Fruit fly (Drosophila melanogaster) whole organism, embryonic: ENCODE results near the gene CG9107.
A peak's percentile ranks its signal among the peaks of the same experiment; 100 is the strongest.

Source experiments
- Abd-B ChIP-seq: fragments of 200-800 bp; sonication (Bioruptor generic); optimal IDR thresholded peaks from 2 replicates; lab custom pipeline; 2018; ENCODE audit warnings: missing biosample characterization, mild to moderate bottlenecking, missing genetic modification characterization, moderate library complexity
- Bdp1 ChIP-seq: fragments of 200-800 bp; sonication (Bioruptor generic); optimal IDR thresholded peaks from 3 replicates; lab custom pipeline; 2016; ENCODE audit warnings: missing biosample characterization, missing genetic modification characterization
- Blimp-1 ChIP-seq: fragments of 200-800 bp; sonication (Bioruptor generic); optimal IDR thresholded peaks from 3 replicates; lab custom pipeline; 2018; ENCODE audit warnings: missing biosample characterization, missing genetic modification characterization, mild to moderate bottlenecking, moderate library complexity, missing genetic modification reagents
- CG10366 ChIP-seq: fragments of 200-800 bp; sonication (Bioruptor generic); IDR thresholded peaks from 2 replicates; pipeline ENCODE4 v1.3.6; 2022; ENCODE audit warnings: missing biosample characterization, missing genetic modification characterization
- CG11695 ChIP-seq: fragments of 200-800 bp; sonication (Bioruptor generic); IDR thresholded peaks from 3 replicates; pipeline ENCODE4 v1.3.6; 2022; ENCODE audit warnings: missing biosample characterization, missing genetic modification characterization
- CG14860 ChIP-seq: fragments of 200-800 bp; sonication (Bioruptor generic); IDR thresholded peaks from 3 replicates; pipeline ENCODE4 v1.3.6; 2022; ENCODE audit warnings: missing biosample characterization, missing genetic modification characterization; ENCODE audit not compliant: partially characterized antibody
- CG15479 ChIP-seq: fragments of 200-800 bp; sonication (Bioruptor generic); optimal IDR thresholded peaks from 3 replicates; lab custom pipeline; 2019; ENCODE audit warnings: missing biosample characterization, mild to moderate bottlenecking, missing genetic modification characterization, moderate library complexity
- CG17186 ChIP-seq: fragments of 200-800 bp; sonication (Bioruptor generic); optimal IDR thresholded peaks from 3 replicates; lab custom pipeline; 2017; ENCODE audit warnings: missing biosample characterization, missing genetic modification reagents, missing genetic modification characterization
- CG17359 ChIP-seq: fragments of 200-800 bp; sonication (Bioruptor generic); optimal IDR thresholded peaks from 3 replicates; lab custom pipeline; 2018; ENCODE audit warnings: missing biosample characterization, mild to moderate bottlenecking, missing genetic modification characterization, moderate library complexity
- CG17802 ChIP-seq: fragments of 200-800 bp; sonication (Bioruptor generic); optimal IDR thresholded peaks from 2 replicates; lab custom pipeline; 2018; ENCODE audit warnings: missing biosample characterization, mild to moderate bottlenecking, missing genetic modification characterization, moderate library complexity
- CG18011 ChIP-seq: fragments of 200-800 bp; sonication (Bioruptor generic); optimal IDR thresholded peaks from 2 replicates; lab custom pipeline; 2017; ENCODE audit warnings: missing biosample characterization, missing genetic modification characterization, mild to moderate bottlenecking, moderate library complexity, missing genotype
- CG18262 ChIP-seq: fragments of 200-800 bp; optimal IDR thresholded peaks from 3 replicates; lab custom pipeline; 2019; ENCODE audit warnings: missing biosample characterization, mild to moderate bottlenecking, missing genetic modification characterization, moderate library complexity
- CG2202 ChIP-seq: fragments of 200-800 bp; sonication (Bioruptor generic); optimal IDR thresholded peaks from 2 replicates; lab custom pipeline; 2018; ENCODE audit warnings: missing biosample characterization, mild to moderate bottlenecking, missing genetic modification characterization
- CG30431 ChIP-seq: fragments of 200-800 bp; sonication (Bioruptor generic); optimal IDR thresholded peaks from 2 replicates; lab custom pipeline; 2017; ENCODE audit warnings: missing biosample characterization, missing genetic modification characterization
- CG32767 ChIP-seq: fragments of 200-800 bp; sonication (Bioruptor generic); IDR thresholded peaks from 2 replicates; pipeline ENCODE4 v1.3.6; 2022; ENCODE audit warnings: missing biosample characterization, missing genetic modification characterization
- CG4617 ChIP-seq: fragments of 200-800 bp; sonication (Bioruptor generic); optimal IDR thresholded peaks from 3 replicates; lab custom pipeline; 2016; ENCODE audit warnings: missing biosample characterization, missing genetic modification characterization, borderline replicate concordance
- CG4820 ChIP-seq: fragments of 200-800 bp; sonication (Bioruptor generic); optimal IDR thresholded peaks from 3 replicates; lab custom pipeline; 2016; ENCODE audit warnings: missing biosample characterization, missing genetic modification characterization
- CG5245 ChIP-seq: fragments of 200-800 bp; sonication (Bioruptor generic); optimal IDR thresholded peaks from 3 replicates; lab custom pipeline; 2016; ENCODE audit warnings: missing biosample characterization, missing genetic modification characterization
- CG6272 ChIP-seq: fragments of 200-800 bp; sonication (Bioruptor generic); IDR thresholded peaks from 2 replicates; pipeline ENCODE4 v1.3.6; 2022; ENCODE audit warnings: missing biosample characterization, missing genetic modification characterization
- CG6683 ChIP-seq: fragments of 200-800 bp; sonication (Bioruptor generic); optimal IDR thresholded peaks from 2 replicates; lab custom pipeline; 2017; ENCODE audit warnings: missing biosample characterization, mild to moderate bottlenecking, missing genetic modification characterization, missing genetic modification reagents
- CG6765 ChIP-seq: fragments of 200-800 bp; sonication (Bioruptor generic); optimal IDR thresholded peaks from 3 replicates; lab custom pipeline; 2017; ENCODE audit warnings: missing biosample characterization, mild to moderate bottlenecking, missing genetic modification characterization
- CG7271 ChIP-seq: fragments of 200-800 bp; sonication (Bioruptor generic); optimal IDR thresholded peaks from 2 replicates; lab custom pipeline; 2018; ENCODE audit warnings: missing biosample characterization, mild to moderate bottlenecking, missing genetic modification characterization, moderate library complexity
- CG7786 ChIP-seq: fragments of 200-800 bp; sonication (Bioruptor generic); optimal IDR thresholded peaks from 2 replicates; lab custom pipeline; 2016; ENCODE audit warnings: missing biosample characterization, missing genetic modification characterization
- CG9932 ChIP-seq: fragments of 200-800 bp; sonication (Bioruptor generic); IDR thresholded peaks from 2 replicates; pipeline ENCODE4 v1.3.6; 2022; ENCODE audit warnings: missing biosample characterization, missing genetic modification characterization
- E2f1 ChIP-seq: fragments of 200-800 bp; sonication (Bioruptor generic); IDR thresholded peaks from 2 replicates; pipeline ENCODE4 v1.3.6; 2022; ENCODE audit warnings: missing biosample characterization, missing genetic modification characterization
- E2f2 ChIP-seq: fragments of 200-800 bp; sonication (Bioruptor generic); IDR thresholded peaks from 2 replicates; pipeline ENCODE4 v1.3.6; 2022; ENCODE audit warnings: missing biosample characterization, missing genetic modification characterization
- ERR ChIP-seq: fragments of 200-800 bp; sonication (Bioruptor generic); optimal IDR thresholded peaks from 2 replicates; lab custom pipeline; 2016; ENCODE audit warnings: missing biosample characterization, missing genetic modification characterization
- Ets65A ChIP-seq: fragments of 200-800 bp; sonication (Bioruptor generic); peaks from one replicate; lab custom pipeline; 2016; ENCODE audit warnings: missing biosample characterization, missing genetic modification characterization
- Hr51 ChIP-seq, 2 experiments: fragments of 200-800 bp; sonication (Bioruptor generic); optimal IDR thresholded peaks; 2 replicates in 1 of 2; 3 replicates in 1 of 2; lab custom pipeline; 2016 to 2018; ENCODE audit warnings: missing biosample characterization in 2 of 2, missing genetic modification characterization in 2 of 2, mild to moderate bottlenecking in 1 of 2, moderate library complexity in 1 of 2
- Lhr ChIP-seq: fragments of 200-800 bp; sonication (Bioruptor generic); optimal IDR thresholded peaks from 3 replicates; lab custom pipeline; 2017; ENCODE audit warnings: mild to moderate bottlenecking, missing biosample characterization, missing genetic modification reagents, missing genetic modification characterization
- Meics ChIP-seq: fragments of 200-800 bp; sonication (Bioruptor generic); optimal IDR thresholded peaks from 2 replicates; lab custom pipeline; 2017; ENCODE audit warnings: missing biosample characterization, mild to moderate bottlenecking, missing genetic modification characterization
- Mrtf ChIP-seq: fragments of 200-800 bp; sonication (Bioruptor generic); IDR thresholded peaks from 3 replicates; pipeline ENCODE4 v1.3.6; 2022; ENCODE audit warnings: missing biosample characterization, missing genetic modification characterization
- NFAT ChIP-seq: fragments of 200-800 bp; sonication (Bioruptor generic); IDR thresholded peaks from 2 replicates; pipeline ENCODE4 v1.3.6; 2022; ENCODE audit warnings: missing biosample characterization, missing genetic modification characterization
- PHDP ChIP-seq: fragments of 200-800 bp; sonication (Bioruptor generic); optimal IDR thresholded peaks from 3 replicates; lab custom pipeline; 2018; ENCODE audit warnings: missing biosample characterization, mild to moderate bottlenecking, missing genetic modification characterization, moderate library complexity
- Six4 ChIP-seq: fragments of 200-800 bp; sonication (Bioruptor generic); optimal IDR thresholded peaks from 2 replicates; lab custom pipeline; 2016; ENCODE audit warnings: missing biosample characterization, missing genetic modification characterization
- Spps ChIP-seq: fragments of 200-800 bp; sonication (Bioruptor generic); optimal IDR thresholded peaks from 2 replicates; lab custom pipeline; 2018; ENCODE audit warnings: missing biosample characterization, mild to moderate bottlenecking, missing genetic modification characterization
- Taf1 ChIP-seq: fragments of 200-800 bp; sonication (Bioruptor generic); IDR thresholded peaks from 2 replicates; pipeline ENCODE4 v1.3.6; 2022; ENCODE audit warnings: missing biosample characterization, missing genetic modification characterization
- al ChIP-seq: fragments of 200-800 bp; sonication (Bioruptor generic); IDR thresholded peaks from 2 replicates; pipeline ENCODE4 v1.3.6; 2022; ENCODE audit warnings: missing biosample characterization, missing genetic modification characterization
- bab2 ChIP-seq: fragments of 200-800 bp; sonication (Bioruptor generic); optimal IDR thresholded peaks from 2 replicates; lab custom pipeline; 2016; ENCODE audit warnings: missing biosample characterization, missing genetic modification characterization
- ci ChIP-seq: fragments of 200-800 bp; sonication (Bioruptor generic); IDR thresholded peaks from 3 replicates; pipeline ENCODE4 v1.3.6; 2022; ENCODE audit warnings: missing biosample characterization, missing genetic modification characterization
- crc ChIP-seq: fragments of 200-800 bp; sonication (Bioruptor generic); optimal IDR thresholded peaks from 2 replicates; lab custom pipeline; 2016; ENCODE audit warnings: missing biosample characterization, missing genetic modification characterization
- dysf ChIP-seq: fragments of 200-800 bp; sonication (Bioruptor generic); IDR thresholded peaks from 3 replicates; pipeline ENCODE4 v1.3.6; 2022; ENCODE audit warnings: missing biosample characterization, missing genetic modification characterization
- fd64A ChIP-seq: fragments of 200-800 bp; sonication (Bioruptor generic); optimal IDR thresholded peaks from 3 replicates; lab custom pipeline; 2018; ENCODE audit warnings: missing biosample characterization, mild to moderate bottlenecking, missing genetic modification characterization
- fd96Cb ChIP-seq: fragments of 200-800 bp; sonication (Bioruptor generic); optimal IDR thresholded peaks from 2 replicates; lab custom pipeline; 2018; ENCODE audit warnings: missing biosample characterization, mild to moderate bottlenecking, missing genetic modification characterization, moderate library complexity
- hb ChIP-seq: fragments of 200-800 bp; sonication (Bioruptor generic); IDR thresholded peaks from 3 replicates; pipeline ENCODE4 v1.3.6; 2022; ENCODE audit warnings: missing biosample characterization, missing genetic modification characterization; ENCODE audit not compliant: partially characterized antibody
- jumu ChIP-seq: fragments of 200-800 bp; sonication (Bioruptor generic); optimal IDR thresholded peaks from 3 replicates; lab custom pipeline; 2016; ENCODE audit warnings: missing biosample characterization, missing genetic modification characterization
- nau ChIP-seq: fragments of 200-800 bp; sonication (Bioruptor generic); optimal IDR thresholded peaks from 3 replicates; lab custom pipeline; 2017; ENCODE audit warnings: missing biosample characterization, mild to moderate bottlenecking, missing genetic modification characterization, missing genetic modification reagents
- sisA ChIP-seq: fragments of 200-800 bp; sonication (Bioruptor generic); IDR thresholded peaks from 2 replicates; pipeline ENCODE4 v1.3.6; 2022; ENCODE audit warnings: missing biosample characterization, missing genetic modification characterization
- tgo ChIP-seq: fragments of 200-800 bp; sonication (Bioruptor generic); IDR thresholded peaks from 3 replicates; pipeline ENCODE4 v1.3.6; 2022; ENCODE audit warnings: missing biosample characterization, missing genetic modification characterization
- twi ChIP-seq: fragments of 200-800 bp; optimal IDR thresholded peaks from 2 replicates; lab custom pipeline; 2019; ENCODE audit warnings: missing biosample characterization, mild to moderate bottlenecking, missing genetic modification characterization, moderate library complexity
- unpg ChIP-seq: fragments of 200-800 bp; sonication (Bioruptor generic); optimal IDR thresholded peaks from 3 replicates; lab custom pipeline; 2018; ENCODE audit warnings: missing biosample characterization, mild to moderate bottlenecking, missing genetic modification characterization, moderate library complexity

CG9107 gene

DNA sequence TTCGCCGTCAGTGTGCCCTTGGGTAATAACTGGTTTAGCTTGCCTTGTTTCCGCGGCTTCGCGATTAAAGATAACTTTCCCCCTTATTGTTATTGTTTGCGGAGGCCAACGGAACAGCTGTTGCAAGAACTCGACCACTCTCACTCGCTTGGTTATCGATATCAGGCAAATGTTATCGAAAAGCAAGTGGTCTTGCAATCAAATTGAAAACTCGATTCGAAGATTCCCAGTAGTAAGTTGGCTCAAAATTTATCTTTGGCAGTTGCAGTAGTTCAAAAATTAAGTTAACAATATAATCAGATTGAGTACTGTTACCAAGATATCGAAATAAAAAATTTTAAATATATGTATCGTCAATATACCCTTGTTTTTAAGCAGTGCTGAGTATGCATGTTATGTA lies 41.5 kb upstream of the CG9107 start, which contains the start of the genes Fbw5 and CG9147 (continued):
- TF ChIP-seq Spps (tag; lab: Kevin White, UChicago) (peak; percentile 98), nau (no peak), PHDP (tag; lab: Kevin White, UChicago) (peak; percentile 100), NFAT (peak; percentile 99), Blimp-1 (peak; percentile 99), CG4617 (GFP tag; lab: Kevin White, UChicago) (peak; percentile 100), jumu (GFP tag; lab: Kevin White, UChicago) (peak; percentile 99), E2f2 (peak; percentile 95), CG2202 (peak; percentile 99), CG4820 (GFP tag; lab: Kevin White, UChicago) (peak; percentile 99), CG7271 (tag; lab: Kevin White, UChicago) (peak; percentile 93), twi (tag; lab: Kevin White, UChicago) (peak; percentile 98), hb (GFP tag; lab: Robert Waterston, UW) (no peak), sisA (GFP tag; lab: Robert Waterston, UW) (peak; percentile 100), al (GFP tag; lab: Robert Waterston, UW) (peak; percentile 99), Six4 (peak; percentile 99), E2f1 (peak; percentile 99), CG30431 (GFP tag; lab: Kevin White, UChicago) (peak; percentile 99), Abd-B (GFP tag; lab: Kevin White, UChicago) (peak; percentile 99), ci (GFP tag; lab: Robert Waterston, UW) (peak; percentile 100), Hr51 (GFP tag; optimal IDR thresholded peaks at IDR 0.05; lab: Kevin White, UChicago) (peak; percentile 99 to 100), Lhr (GFP tag; lab: Kevin White, UChicago) (peak; percentile 98), CG32767 (peak; percentile 100), CG17359 (tag; lab: Kevin White, UChicago) (peak; percentile 99), CG15479 (GFP tag; lab: Kevin White, UChicago) (peak; percentile 80), CG18011 (peak; percentile 93), CG18262 (peak; percentile 99), CG17802 (tag; lab: Kevin White, UChicago) (peak; percentile 93), Meics (GFP tag; lab: Kevin White, UChicago) (peak; percentile 99), crc (GFP tag; lab: Kevin White, UChicago) (peak; percentile 99), CG5245 (GFP tag; lab: Kevin White, UChicago) (peak; percentile 100), tgo (GFP tag; lab: Robert Waterston, UW) (peak; percentile 100), CG17186 (GFP tag; lab: Kevin White, UChicago) (peak; percentile 93), CG7786 (GFP tag; lab: Kevin White, UChicago) (peak; percentile 99), CG6683 (GFP tag; lab: Kevin White, UChicago) (peak; percentile 96), bab2 (GFP tag; lab: Kevin White, UChicago) (peak; percentile 100), Mrtf (GFP tag; lab: Robert Waterston, UW) (peak; percentile 99), Bdp1 (GFP tag; lab: Kevin White, UChicago) (peak; percentile 96), CG6765 (GFP tag; lab: Kevin White, UChicago) (peak; percentile 93), ERR (GFP tag; lab: Kevin White, UChicago) (peak; percentile 99), fd96Cb (tag; lab: Kevin White, UChicago) (peak; percentile 100), CG9932 (GFP tag; lab: Robert Waterston, UW) (peak; percentile 99), unpg (GFP tag; lab: Kevin White, UChicago) (peak; percentile 100), CG10366 (GFP tag; lab: Robert Waterston, UW) (peak; percentile 100), dysf (GFP tag; lab: Robert Waterston, UW) (peak; percentile 100), CG14860 (peak; percentile 67), Ets65A (GFP tag; lab: Kevin White, UChicago) (peak; percentile 100), CG11695 (GFP tag; lab: Robert Waterston, UW) (peak; percentile 100), fd64A (GFP tag; lab: Kevin White, UChicago) (peak; percentile 97), Taf1 (GFP tag; lab: Robert Waterston, UW) (peak; percentile 99), CG6272 (peak; percentile 99)
